Worm (Caenorhabditis elegans) whole organism, L4/young adult: ENCODE measurements around the gene C44B7.7.

ENCODE experiments used
- W03F9.2 ChIP-seq: fragments of 150-350 bp; optimal IDR thresholded peaks from 2 replicates; lab custom pipeline; 2014; ENCODE audit warnings: missing biosample characterization, missing genetic modification characterization
- him-1 ChIP-seq: sonication (generic microtip); optimal IDR thresholded peaks from 2 replicates; lab custom pipeline; 2016; ENCODE audit warnings: missing genotype, missing genetic modification reagents, missing genetic modification characterization, missing compliant biosample characterization

DNA sequence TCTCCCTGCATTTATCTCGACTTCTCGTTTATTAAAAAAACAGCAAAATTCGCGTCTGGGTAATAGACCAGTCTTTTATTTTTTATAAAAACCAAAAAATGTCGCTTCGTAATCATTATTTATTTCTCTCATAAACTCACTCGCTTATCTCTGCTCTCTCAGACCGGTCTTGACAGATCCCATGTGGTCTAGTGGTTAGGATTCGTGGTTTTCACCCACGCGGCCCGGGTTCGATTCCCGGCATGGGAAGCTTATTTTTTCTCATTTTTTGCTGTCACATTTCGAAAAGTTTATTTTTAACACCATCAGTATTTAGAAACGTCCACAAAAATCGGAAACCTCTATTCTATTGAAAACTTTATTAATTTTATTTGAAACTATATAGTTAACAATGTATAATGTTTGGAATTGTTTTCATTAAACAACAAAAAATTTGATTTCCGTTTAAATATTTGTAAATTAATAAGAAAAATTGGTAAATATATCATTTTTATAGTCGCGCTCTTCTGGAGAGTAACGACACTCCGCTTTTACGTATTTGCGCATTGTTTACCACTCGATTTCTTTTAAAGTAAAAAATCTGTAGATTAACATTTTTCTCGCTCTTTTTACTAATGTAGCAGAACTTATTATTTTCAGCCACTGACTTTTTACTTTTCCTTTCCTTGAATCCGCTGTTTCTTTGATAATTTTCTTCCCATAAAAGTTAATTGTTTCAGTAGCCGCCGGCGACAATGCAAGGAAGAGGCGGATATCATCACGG, 18.2 kb upstream of the C44B7.7 start, which contains the start of gene hrpl-1:
- no peak for TF ChIP-seq him-1 (tag; lab: Kevin White, UChicago)
- TF ChIP-seq W03F9.2 = no peak
